Worm (Caenorhabditis elegans) whole organism, dauer: ENCODE measurements around the gene ccpp-6.

Source experiments
- unc-62 ChIP-seq: sonication (generic microtip); optimal IDR thresholded peaks from 2 replicates; lab custom pipeline; 2017; ENCODE audit warnings: missing biosample characterization, missing genetic modification reagents, missing genetic modification characterization

The ccpp-6 gene

DNA sequence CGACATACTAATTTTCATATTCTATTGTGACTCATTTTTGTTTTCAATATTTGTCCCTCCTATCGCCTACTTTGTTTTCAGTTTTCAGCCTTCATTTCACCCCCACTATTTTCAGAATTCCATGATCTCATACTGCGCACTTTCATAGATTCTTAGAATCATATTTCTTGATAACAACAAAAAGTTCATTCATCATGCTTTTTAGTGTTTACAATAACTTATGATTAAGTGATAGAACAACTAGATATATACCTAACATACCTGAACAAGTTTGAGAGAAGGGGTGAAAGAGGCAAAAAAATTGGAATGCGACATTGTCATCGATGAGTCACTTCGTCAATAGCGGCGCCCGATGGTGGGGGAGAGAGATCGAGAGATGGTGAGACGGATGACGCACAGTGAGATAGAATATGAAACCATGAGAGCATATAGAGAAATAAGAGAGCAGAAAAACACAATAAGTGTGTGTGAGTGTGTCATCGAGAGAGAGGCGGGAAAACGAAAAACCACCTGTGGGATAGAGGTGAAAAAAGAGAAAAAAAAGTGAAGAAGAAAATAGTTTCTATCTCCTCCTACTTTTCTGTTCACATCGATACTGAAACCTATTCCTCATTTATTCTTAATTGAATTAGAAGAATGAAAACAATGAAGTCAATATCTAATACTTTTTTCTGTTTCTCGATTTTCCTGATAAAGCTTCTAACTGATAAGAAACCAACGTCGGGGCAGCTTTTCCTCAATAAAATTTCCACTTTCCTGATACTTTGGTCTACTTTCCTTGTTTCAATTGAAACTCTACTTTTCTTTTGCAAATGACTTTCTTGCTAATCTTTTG, 50.2 kb downstream of the ccpp-6 start:
- no peak for TF ChIP-seq unc-62 (GFP tag; lab: Kevin White, UChicago)

DNA sequence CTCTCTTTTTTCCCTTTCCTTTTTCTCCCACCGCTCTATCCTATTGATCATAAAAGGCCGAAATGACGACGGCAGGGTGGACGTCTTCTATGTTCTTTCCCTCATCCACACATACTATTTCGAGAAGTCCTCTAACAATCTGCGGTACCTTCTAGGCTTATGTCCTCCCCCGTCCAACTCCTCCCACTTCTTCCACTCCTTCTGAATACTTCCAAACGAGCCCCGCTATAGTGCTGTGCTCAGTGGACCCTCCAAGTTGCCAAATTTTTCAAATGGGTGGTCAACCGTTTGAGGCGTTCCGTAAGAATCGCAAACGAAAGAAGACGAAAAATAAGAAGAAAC, 51.1 kb downstream of the ccpp-6 start:
- TF ChIP-seq unc-62 (GFP tag; lab: Kevin White, UChicago) = no peak

DNA sequence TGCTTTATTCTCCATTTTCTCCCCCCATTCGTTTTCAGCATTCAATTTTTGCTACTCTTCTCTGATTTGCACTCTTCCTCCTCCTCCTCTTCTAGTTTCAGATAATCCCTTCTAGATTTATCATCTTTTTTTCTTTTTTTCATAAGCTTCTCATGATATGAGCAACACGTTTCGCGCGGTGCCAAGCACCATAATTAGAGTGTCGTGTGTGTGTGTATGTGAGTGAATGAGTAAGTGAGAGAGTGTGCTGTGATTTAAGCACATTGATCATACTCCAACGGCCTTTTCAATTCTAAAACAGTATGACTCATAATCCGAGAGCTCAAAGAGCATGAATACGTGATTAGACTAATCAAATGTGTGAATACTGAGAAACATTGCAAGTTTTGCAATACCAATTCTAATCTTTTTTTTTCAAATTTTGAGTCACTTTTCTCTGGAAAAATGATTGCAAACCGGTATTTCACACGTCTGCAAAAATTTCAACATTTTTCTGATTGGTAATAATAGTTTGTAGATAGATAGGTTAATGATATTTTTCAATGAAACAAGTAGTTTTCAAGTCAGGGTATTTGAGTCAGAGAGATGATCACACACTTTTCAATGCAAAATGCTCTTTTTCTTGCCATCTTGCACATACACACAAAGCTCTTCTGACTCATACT, 51.6 kb downstream of the ccpp-6 start:
- no peak for TF ChIP-seq unc-62 (GFP tag; lab: Kevin White, UChicago)

DNA sequence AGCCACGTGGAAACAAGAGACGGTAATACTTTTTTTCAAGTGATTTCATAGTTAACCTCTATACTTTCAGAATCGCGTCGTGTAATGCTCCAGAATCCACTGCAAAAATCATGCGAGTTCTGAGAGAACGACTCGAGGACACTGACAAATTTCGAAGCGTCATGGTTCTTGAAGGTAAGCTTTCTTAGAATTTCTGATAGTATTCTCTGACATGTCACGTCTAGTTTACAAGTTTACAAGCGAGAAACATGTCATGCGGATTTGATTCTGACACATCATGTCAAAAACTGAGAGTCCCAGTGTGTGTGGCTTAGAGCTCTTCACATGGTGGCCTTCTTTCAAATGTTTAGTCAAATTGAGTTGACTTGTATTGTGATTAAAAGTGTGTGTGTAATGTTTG, 52.5 kb downstream of the ccpp-6 start:
- no peak for TF ChIP-seq unc-62 (GFP tag; lab: Kevin White, UChicago)
